Worm (Caenorhabditis elegans) whole organism, young adult: ENCODE results near the gene rig-1.

Experiments used
- B0019.2 ChIP-seq: fragments of 200-800 bp; sonication (Bioruptor generic); conservative IDR thresholded peaks from 2 replicates; pipeline ENCODE4 v1.3.6; 2022; ENCODE audit warnings: missing genetic modification reagents, missing genetic modification characterization, missing compliant biosample characterization
- B0336.3 ChIP-seq: fragments of 200-800 bp; sonication (Bioruptor generic); IDR thresholded peaks from 2 replicates; pipeline ENCODE4 v1.3.6; 2022; ENCODE audit warnings: missing genetic modification characterization, missing compliant biosample characterization
- C06A6.2 ChIP-seq: fragments of 200-800 bp; sonication (Bioruptor generic); conservative IDR thresholded peaks from 2 replicates; pipeline ENCODE4 v1.3.6; 2022; ENCODE audit warnings: missing genetic modification characterization, missing compliant biosample characterization
- C17E4.6 ChIP-seq: fragments of 200-800 bp; sonication (Bioruptor generic); IDR thresholded peaks from 2 replicates; pipeline ENCODE4 v1.3.6; 2022; ENCODE audit warnings: missing genetic modification reagents, missing genetic modification characterization, missing compliant biosample characterization
- F10E7.11 ChIP-seq: sonication (generic microtip); optimal IDR thresholded peaks from 2 replicates; lab custom pipeline; 2017; ENCODE audit warnings: mild to moderate bottlenecking, missing genetic modification characterization, moderate library complexity, missing compliant biosample characterization
- F55B11.4 ChIP-seq: sonication (generic microtip); optimal IDR thresholded peaks from 2 replicates; lab custom pipeline; 2016; ENCODE audit warnings: missing compliant biosample characterization, missing genetic modification characterization, borderline replicate concordance; ENCODE audit not compliant: insufficient read depth
- K12H6.12 ChIP-seq: fragments of 200-800 bp; sonication (Bioruptor generic); optimal IDR thresholded peaks from 2 replicates; lab custom pipeline; 2018; ENCODE audit warnings: mild to moderate bottlenecking, missing genetic modification characterization, missing compliant biosample characterization
- T07F8.4 ChIP-seq: sonication (generic microtip); optimal IDR thresholded peaks from 2 replicates; lab custom pipeline; 2016; ENCODE audit warnings: mild to moderate bottlenecking, missing genetic modification characterization, moderate library complexity, missing compliant biosample characterization
- Y56A3A.18 ChIP-seq: fragments of 200-800 bp; sonication (Bioruptor generic); IDR thresholded peaks from 2 replicates; pipeline ENCODE4 v1.3.6; 2022; ENCODE audit warnings: missing genetic modification reagents, missing genetic modification characterization, missing compliant biosample characterization
- Y67H2A.10 ChIP-seq: fragments of 200-800 bp; sonication (Bioruptor generic); conservative IDR thresholded peaks from 2 replicates; pipeline ENCODE4 v1.3.6; 2022; ENCODE audit warnings: missing genetic modification reagents, missing genetic modification characterization, missing compliant biosample characterization
- Y79H2A.3 ChIP-seq: fragments of 200-800 bp; sonication (Bioruptor generic); conservative IDR thresholded peaks from 2 replicates; pipeline ENCODE4 v1.3.6; 2022; ENCODE audit warnings: missing genetic modification reagents, missing genetic modification characterization, missing compliant biosample characterization
- aptf-3 ChIP-seq: fragments of 200-800 bp; sonication (Bioruptor generic); IDR thresholded peaks from 2 replicates; pipeline ENCODE4 v1.3.6; 2022; ENCODE audit warnings: missing genetic modification characterization, missing compliant biosample characterization
- cebp-1 ChIP-seq, 2 experiments: fragments of 200-800 bp in 1 of 2; sonication (Bioruptor generic) in 1 of 2; sonication (generic microtip) in 1 of 2; IDR thresholded peaks in 1 of 2; optimal IDR thresholded peaks in 1 of 2; 2 replicates each; pipeline versions ENCODE4 v1.3.6 to Lab custom; 2017 to 2022; ENCODE audit warnings: missing compliant biosample characterization in 2 of 2, missing genetic modification characterization in 2 of 2, mild to moderate bottlenecking in 1 of 2, missing genetic modification reagents in 1 of 2, moderate library complexity in 1 of 2
- ceh-58 ChIP-seq: fragments of 200-800 bp; sonication (Bioruptor generic); IDR thresholded peaks from 2 replicates; pipeline ENCODE4 v1.3.6; 2022; ENCODE audit warnings: missing genetic modification characterization, missing compliant biosample characterization
- ceh-91 ChIP-seq: fragments of 200-800 bp; sonication (Bioruptor generic); IDR thresholded peaks from 2 replicates; pipeline ENCODE4 v1.3.6; 2022; ENCODE audit warnings: missing genetic modification reagents, missing genetic modification characterization, missing compliant biosample characterization
- dox-1 ChIP-seq: fragments of 200-800 bp; sonication (Bioruptor generic); IDR thresholded peaks from 2 replicates; pipeline ENCODE4 v1.3.6; 2022; ENCODE audit warnings: missing genetic modification reagents, missing genetic modification characterization, missing compliant biosample characterization
- dpl-1 ChIP-seq: fragments of 150-350 bp; optimal IDR thresholded peaks from 2 replicates; lab custom pipeline; 2014; ENCODE audit warnings: missing biosample characterization, missing genetic modification reagents, missing genetic modification characterization
- egrh-3 ChIP-seq: fragments of 200-800 bp; sonication (Bioruptor generic); IDR thresholded peaks from 2 replicates; pipeline ENCODE4 v1.3.6; 2022; ENCODE audit warnings: missing genetic modification reagents, missing genetic modification characterization, missing compliant biosample characterization
- ets-4 ChIP-seq: fragments of 200-800 bp; sonication (Bioruptor generic); optimal IDR thresholded peaks from 2 replicates; lab custom pipeline; 2018; ENCODE audit warnings: mild to moderate bottlenecking, missing genetic modification characterization, missing compliant biosample characterization
- hlh-12 ChIP-seq: sonication (generic microtip); optimal IDR thresholded peaks from 2 replicates; lab custom pipeline; 2016; ENCODE audit warnings: missing genetic modification characterization, missing compliant biosample characterization
- hmg-1.2 ChIP-seq: fragments of 200-800 bp; sonication (Bioruptor generic); IDR thresholded peaks from 2 replicates; pipeline ENCODE4 v1.3.6; 2022; ENCODE audit warnings: missing genetic modification reagents, missing genetic modification characterization, missing compliant biosample characterization
- hrde-1 ChIP-seq: sonication (generic microtip); optimal IDR thresholded peaks from 2 replicates; lab custom pipeline; 2016; ENCODE audit warnings: missing genetic modification characterization, mild to moderate bottlenecking, missing compliant biosample characterization, moderate library complexity, missing genotype, missing genetic modification reagents, borderline replicate concordance
- hsf-1 ChIP-seq: fragments of 200-800 bp; sonication (Bioruptor generic); IDR thresholded peaks from 2 replicates; pipeline ENCODE4 v1.3.6; 2022; ENCODE audit warnings: missing genetic modification reagents, missing genetic modification characterization, missing compliant biosample characterization
- let-607 ChIP-seq, 2 experiments: fragments of 200-800 bp in 1 of 2; sonication (Bioruptor generic) in 1 of 2; sonication (generic microtip) in 1 of 2; optimal IDR thresholded peaks; 2 replicates each; lab custom pipeline; 2016 to 2018; ENCODE audit warnings: mild to moderate bottlenecking in 2 of 2, missing compliant biosample characterization in 2 of 2, missing genetic modification characterization in 2 of 2, moderate library complexity in 2 of 2, missing genotype in 1 of 2
- lsl-1 ChIP-seq: fragments of 200-800 bp; sonication (Bioruptor generic); optimal IDR thresholded peaks from 2 replicates; lab custom pipeline; 2018; ENCODE audit warnings: mild to moderate bottlenecking, missing genetic modification characterization, moderate library complexity, missing compliant biosample characterization
- madf-6 ChIP-seq: fragments of 200-800 bp; sonication (Bioruptor generic); IDR thresholded peaks from 2 replicates; pipeline ENCODE4 v1.3.6; 2022; ENCODE audit warnings: missing genetic modification reagents, missing genetic modification characterization, missing compliant biosample characterization
- mes-4 ChIP-seq: sonication (generic microtip); optimal IDR thresholded peaks from 2 replicates; lab custom pipeline; 2016; ENCODE audit warnings: missing genotype, missing genetic modification characterization, missing compliant biosample characterization
- nfyb-1 ChIP-seq: fragments of 200-800 bp; sonication (Bioruptor generic); IDR thresholded peaks from 2 replicates; pipeline ENCODE4 v1.3.6; 2022; ENCODE audit warnings: missing genetic modification reagents, missing genetic modification characterization, missing compliant biosample characterization
- nhr-120 ChIP-seq: fragments of 200-800 bp; sonication (Bioruptor generic); IDR thresholded peaks from 2 replicates; pipeline ENCODE4 v1.3.6; 2022; ENCODE audit warnings: missing genetic modification characterization, missing compliant biosample characterization
- nhr-179 ChIP-seq: sonication (generic microtip); optimal IDR thresholded peaks from 2 replicates; lab custom pipeline; 2016; ENCODE audit warnings: mild to moderate bottlenecking, missing genetic modification characterization, missing compliant biosample characterization
- nhr-27 ChIP-seq: fragments of 200-800 bp; sonication (Bioruptor generic); optimal IDR thresholded peaks from 2 replicates; lab custom pipeline; 2018; ENCODE audit warnings: mild to moderate bottlenecking, missing genetic modification characterization, moderate library complexity, missing compliant biosample characterization
- nhr-80 ChIP-seq: sonication (generic microtip); optimal IDR thresholded peaks from 2 replicates; lab custom pipeline; 2016; ENCODE audit warnings: missing genetic modification characterization, missing compliant biosample characterization
- nhr-90 ChIP-seq: sonication (generic microtip); optimal IDR thresholded peaks from 2 replicates; lab custom pipeline; 2016; ENCODE audit warnings: missing genotype, mild to moderate bottlenecking, missing genetic modification characterization, missing compliant biosample characterization
- pbrm-1 ChIP-seq: fragments of 200-800 bp; sonication (Bioruptor generic); IDR thresholded peaks from 2 replicates; pipeline ENCODE4 v1.3.6; 2022; ENCODE audit warnings: missing genetic modification reagents, missing genetic modification characterization, missing compliant biosample characterization
- rec-8 ChIP-seq, 2 experiments: sonication (generic microtip); optimal IDR thresholded peaks; 2 replicates each; lab custom pipeline; 2016; ENCODE audit warnings: mild to moderate bottlenecking in 2 of 2, missing genetic modification characterization in 2 of 2, missing genetic modification reagents in 2 of 2, missing genotype in 2 of 2, missing biosample characterization in 1 of 2, missing compliant biosample characterization in 1 of 2, moderate library complexity in 1 of 2
- repo-1 ChIP-seq: sonication (generic microtip); optimal IDR thresholded peaks from 2 replicates; lab custom pipeline; 2017; ENCODE audit warnings: mild to moderate bottlenecking, missing genetic modification characterization, missing compliant biosample characterization
- sdz-38 ChIP-seq: sonication (generic microtip); optimal IDR thresholded peaks from 2 replicates; lab custom pipeline; 2016; ENCODE audit warnings: missing genotype, missing genetic modification characterization, missing compliant biosample characterization
- sea-2 ChIP-seq: fragments of 200-800 bp; sonication (Bioruptor generic); IDR thresholded peaks from 2 replicates; pipeline ENCODE4 v1.3.6; 2022; ENCODE audit warnings: missing genetic modification characterization, missing compliant biosample characterization
- snpc-1.3 ChIP-seq: sonication (generic microtip); optimal IDR thresholded peaks from 2 replicates; lab custom pipeline; 2017; ENCODE audit warnings: missing genetic modification characterization, mild to moderate bottlenecking, missing compliant biosample characterization, antibody characterized with exemption, moderate library complexity, missing genotype, missing genetic modification reagents; ENCODE audit not compliant: insufficient read depth
- somi-1 ChIP-seq: fragments of 200-800 bp; sonication (Bioruptor generic); optimal IDR thresholded peaks from 2 replicates; lab custom pipeline; 2018; ENCODE audit warnings: mild to moderate bottlenecking, missing genetic modification characterization, missing compliant biosample characterization
- tlf-1 ChIP-seq: fragments of 200-800 bp; sonication (Bioruptor generic); optimal IDR thresholded peaks from 2 replicates; lab custom pipeline; 2018; ENCODE audit warnings: mild to moderate bottlenecking, missing genetic modification characterization, missing compliant biosample characterization
- ztf-22 ChIP-seq: fragments of 200-800 bp; sonication (Bioruptor generic); optimal IDR thresholded peaks from 2 replicates; lab custom pipeline; 2018; ENCODE audit warnings: mild to moderate bottlenecking, missing genetic modification characterization, moderate library complexity, missing compliant biosample characterization
- ztf-28 ChIP-seq: fragments of 200-800 bp; sonication (Bioruptor generic); IDR thresholded peaks from 2 replicates; pipeline ENCODE4 v1.3.6; 2022; ENCODE audit warnings: missing genetic modification reagents, missing genetic modification characterization, missing compliant biosample characterization
- ztf-3 ChIP-seq: fragments of 200-800 bp; sonication (Bioruptor generic); optimal IDR thresholded peaks from 2 replicates; lab custom pipeline; 2018; ENCODE audit warnings: mild to moderate bottlenecking, missing genetic modification characterization, missing compliant biosample characterization

The rig-1 gene

DNA sequence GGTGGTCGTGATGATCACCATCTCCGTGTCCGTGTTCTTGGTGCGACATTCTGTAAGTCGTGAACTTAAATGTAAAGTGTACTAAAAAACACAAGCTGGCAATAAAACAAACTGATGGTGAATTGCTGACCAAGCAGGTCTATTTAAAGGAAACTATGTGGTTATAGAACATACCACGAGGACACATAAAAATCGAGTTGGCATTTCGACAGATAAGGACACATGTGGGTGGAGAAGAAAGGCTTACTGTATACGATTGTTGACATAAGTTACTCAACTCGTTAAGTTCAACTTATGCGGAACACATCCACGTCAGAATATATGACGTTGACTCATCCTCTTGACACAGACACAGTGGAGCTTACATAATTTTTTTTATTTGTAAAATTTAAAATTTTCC, 58.4 kb downstream of the rig-1 start, which contains the start of gene F53A9.8:
Gene F53A9.8, minus strand, starts transcription at position 49 of the 400 bp plus-strand sequence.
- TF ChIP-seq madf-6 (GFP tag; lab: Robert Waterston, UW) (no peak), somi-1 (GFP tag; lab: Kevin White, UChicago) (no peak), mes-4 (tag; lab: Kevin White, UChicago) (no peak), cebp-1 (GFP tag; IDR thresholded peaks at IDR 0.05; lab: Robert Waterston, UW) (no peak), cebp-1 (tag; optimal IDR thresholded peaks at IDR 0.05; lab: Kevin White, UChicago) (peak; percentile 7), F10E7.11 (tag; lab: Kevin White, UChicago) (no peak), ztf-22 (GFP tag; lab: Kevin White, UChicago) (peak; percentile 28), rec-8 (tag; optimal IDR thresholded peaks at IDR 0.05; lab: Kevin White, UChicago) (no peak), dox-1 (0 out of 2 replicates have a peak, but pooled peaks have one; percentile 9), repo-1 (tag; lab: Kevin White, UChicago) (no peak), nhr-90 (tag; lab: Kevin White, UChicago) (no peak), Y56A3A.18 (GFP tag; lab: Robert Waterston, UW) (no peak), C06A6.2 (no peak), lsl-1 (no peak), C17E4.6 (GFP tag; lab: Robert Waterston, UW) (no peak), B0019.2 (GFP tag; lab: Robert Waterston, UW) (no peak), ceh-58 (no peak), nhr-80 (tag; lab: Kevin White, UChicago) (peak; percentile 21), aptf-3 (GFP tag; lab: Robert Waterston, UW) (no peak), nhr-120 (GFP tag; lab: Robert Waterston, UW) (0 out of 2 replicates have a peak, but pooled peaks have one; percentile 1)

DNA sequence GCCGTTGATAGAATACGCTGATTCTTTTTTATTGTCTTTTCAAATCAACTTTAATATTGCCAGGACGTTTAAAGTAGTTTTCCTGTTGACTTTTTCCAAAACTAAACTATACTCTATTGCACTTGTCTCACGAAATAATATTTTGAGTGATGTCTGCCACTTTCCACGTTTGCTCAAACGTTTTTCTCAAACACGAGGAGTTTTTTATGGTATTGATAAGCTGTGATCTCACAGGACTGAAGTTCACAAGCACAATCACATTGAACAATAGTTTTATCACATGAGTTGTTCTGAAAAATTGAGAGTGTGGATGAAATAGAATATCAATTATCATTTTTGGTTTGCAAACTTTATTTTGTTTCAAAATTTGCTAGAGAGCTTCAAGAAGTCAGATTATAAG, 59.5 kb downstream of the rig-1 start:
- TF ChIP-seq let-607 (tag; optimal IDR thresholded peaks at IDR 0.05; lab: Kevin White, UChicago) = peak in 1 of 2 experiments; percentile 1
- no peak for TF ChIP-seq pbrm-1 (GFP tag; lab: Robert Waterston, UW)
- no peak for TF ChIP-seq tlf-1 (GFP tag; lab: Kevin White, UChicago)
- no peak for TF ChIP-seq hrde-1 (tag; lab: Kevin White, UChicago)
- TF ChIP-seq nhr-80 (tag; lab: Kevin White, UChicago) = peak; percentile 67
- no peak for TF ChIP-seq ceh-91 (GFP tag; lab: Robert Waterston, UW)
- no peak for TF ChIP-seq ztf-28
- peak; percentile 9 for TF ChIP-seq ztf-22 (GFP tag; lab: Kevin White, UChicago)

DNA sequence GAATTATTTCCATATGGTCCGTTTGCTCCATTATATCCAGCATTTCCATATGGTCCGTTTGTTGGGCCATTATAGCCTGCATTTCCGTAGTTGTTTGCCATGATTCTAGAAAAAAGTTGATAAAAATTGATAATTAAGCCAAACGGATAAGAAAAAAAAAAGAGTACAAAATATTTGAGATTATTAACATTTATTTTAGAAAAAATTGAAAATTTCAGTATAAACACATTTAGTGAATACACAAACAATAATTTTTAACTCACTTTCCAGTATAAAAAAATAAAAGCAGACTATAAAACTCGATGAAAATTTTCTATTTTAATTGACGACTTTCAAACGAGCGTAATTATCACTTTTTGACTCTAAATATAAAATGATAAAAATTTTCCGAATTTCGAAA, 60.2 kb downstream of the rig-1 start, which contains the start of gene F53A9.9:
Gene F53A9.9, minus strand, starts transcription at position 101 of the 400 bp plus-strand sequence.
- TF ChIP-seq Y79H2A.3 (GFP tag; lab: Robert Waterston, UW) (no peak), T07F8.4 (tag; lab: Kevin White, UChicago) (no peak), nhr-179 (no peak), hmg-1.2 (GFP tag; lab: Robert Waterston, UW) (no peak), ztf-3 (no peak), sdz-38 (tag; lab: Kevin White, UChicago) (no peak), nhr-27 (tag; lab: Kevin White, UChicago) (no peak), Y67H2A.10 (no peak), C06A6.2 (no peak), dpl-1 (GFP tag; lab: Kevin White, UChicago) (no peak), B0336.3 (GFP tag; lab: Robert Waterston, UW) (no peak), sea-2 (GFP tag; lab: Robert Waterston, UW) (no peak), hsf-1 (GFP tag; lab: Robert Waterston, UW) (no peak), K12H6.12 (tag; lab: Kevin White, UChicago) (no peak), F55B11.4 (tag; lab: Kevin White, UChicago) (no peak), snpc-1.3 (tag; lab: Kevin White, UChicago) (no peak), ets-4 (GFP tag; lab: Kevin White, UChicago) (no peak), egrh-3 (GFP tag; lab: Robert Waterston, UW) (no peak), nfyb-1 (GFP tag; lab: Robert Waterston, UW) (no peak), hlh-12 (tag; lab: Kevin White, UChicago) (no peak)
